Worm (Caenorhabditis elegans) whole organism, midembryonic: ENCODE results near the gene ifbp-1.

Source experiments
- T22C8.4 ChIP-seq: fragments of 200-800 bp; sonication (Bioruptor generic); IDR thresholded peaks from 2 replicates; pipeline ENCODE4 v1.3.6; 2022; ENCODE audit warnings: missing genetic modification characterization, missing compliant biosample characterization
- cog-1 ChIP-seq: sonication (generic microtip); optimal IDR thresholded peaks from 2 replicates; lab custom pipeline; 2016; ENCODE audit warnings: missing genetic modification characterization, missing compliant biosample characterization
- flt-1 ChIP-seq: fragments of 200-800 bp; sonication (Bioruptor generic); IDR thresholded peaks from 2 replicates; pipeline ENCODE4 v1.3.6; 2022; ENCODE audit warnings: missing genetic modification characterization, missing compliant biosample characterization
- klf-2 ChIP-seq: fragments of 200-800 bp; sonication (Bioruptor generic); conservative IDR thresholded peaks from 2 replicates; pipeline ENCODE4 v1.3.6; 2022; ENCODE audit warnings: missing genetic modification reagents, missing genetic modification characterization, missing compliant biosample characterization
- med-1 ChIP-seq: sonication (generic microtip); optimal IDR thresholded peaks from 2 replicates; lab custom pipeline; 2017; ENCODE audit warnings: missing genetic modification characterization, mild to moderate bottlenecking, missing compliant biosample characterization, antibody characterized with exemption, missing genetic modification reagents; ENCODE audit not compliant: insufficient read depth
- ref-1 ChIP-seq: fragments of 200-800 bp; sonication (Bioruptor generic); conservative IDR thresholded peaks from 2 replicates; pipeline ENCODE4 v1.3.6; 2022; ENCODE audit warnings: missing genetic modification reagents, missing genetic modification characterization, missing compliant biosample characterization
- tab-1 ChIP-seq: fragments of 200-800 bp; sonication (Bioruptor generic); IDR thresholded peaks from 2 replicates; pipeline ENCODE4 v1.3.6; 2022; ENCODE audit warnings: missing genetic modification characterization, missing compliant biosample characterization
- ztf-23 ChIP-seq: fragments of 200-800 bp; sonication (Bioruptor generic); IDR thresholded peaks from 2 replicates; pipeline ENCODE4 v1.3.6; 2022; ENCODE audit warnings: missing genetic modification reagents, missing genetic modification characterization, missing compliant biosample characterization
- ztf-29 ChIP-seq: fragments of 200-800 bp; sonication (Bioruptor generic); IDR thresholded peaks from 2 replicates; pipeline ENCODE4 v1.3.6; 2022; ENCODE audit warnings: missing genetic modification reagents, missing genetic modification characterization, missing compliant biosample characterization

Gene ifbp-1

ce11 chrV:13402524-13402923, 22.5 kb upstream of the ifbp-1 start:
- TF ChIP-seq ztf-23 (GFP tag; lab: Robert Waterston, UW) (no peak), cog-1 (tag; lab: Kevin White, UChicago) (no peak), ref-1 (GFP tag; lab: Robert Waterston, UW) (no peak), klf-2 (no peak), med-1 (GFP tag; lab: Kevin White, UChicago) (no peak), flt-1 (GFP tag; lab: Robert Waterston, UW) (no peak), ztf-29 (GFP tag; lab: Robert Waterston, UW) (no peak)

DNA sequence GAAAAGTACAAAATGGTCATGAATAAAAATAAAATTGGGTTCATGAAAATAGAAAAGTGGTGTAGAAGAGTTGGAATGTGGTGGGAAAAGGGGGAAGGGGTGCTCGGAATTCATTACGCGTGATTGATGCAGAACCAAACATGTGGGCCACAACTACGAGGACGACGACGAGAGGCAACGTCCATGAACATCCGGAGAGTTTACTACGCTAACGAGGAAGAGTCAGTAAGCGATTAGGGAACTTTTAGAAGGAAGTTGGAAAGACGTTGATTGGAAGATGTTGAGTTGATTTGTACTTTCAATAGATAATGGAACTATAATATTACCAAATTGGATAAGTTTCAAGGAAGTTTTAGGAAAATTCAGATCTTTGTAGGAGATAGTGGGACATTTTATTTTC, 21.6 kb upstream of the ifbp-1 start:
- TF ChIP-seq ztf-29 (GFP tag; lab: Robert Waterston, UW) (no peak), cog-1 (tag; lab: Kevin White, UChicago) (no peak), med-1 (GFP tag; lab: Kevin White, UChicago) (no peak), T22C8.4 (GFP tag; lab: Robert Waterston, UW) (no peak), klf-2 (no peak), flt-1 (GFP tag; lab: Robert Waterston, UW) (no peak), tab-1 (GFP tag; lab: Robert Waterston, UW) (no peak), ztf-23 (GFP tag; lab: Robert Waterston, UW) (no peak), ref-1 (GFP tag; lab: Robert Waterston, UW) (no peak)

ce11 chrV:13396426-13396825, 16.4 kb upstream of the ifbp-1 start:
- TF ChIP-seq tab-1 (GFP tag; lab: Robert Waterston, UW): no peak
- TF ChIP-seq ztf-23 (GFP tag; lab: Robert Waterston, UW): 0 out of 2 replicates have a peak, but pooled peaks have one; percentile 39
- no peak for TF ChIP-seq ref-1 (GFP tag; lab: Robert Waterston, UW)
- TF ChIP-seq T22C8.4 (GFP tag; lab: Robert Waterston, UW): no peak
- TF ChIP-seq klf-2: 0 out of 2 replicates have a peak, but pooled peaks have one; percentile 43
- TF ChIP-seq cog-1 (tag; lab: Kevin White, UChicago): peak; percentile 65
- TF ChIP-seq flt-1 (GFP tag; lab: Robert Waterston, UW): peak; percentile 71
- 0 out of 2 replicates have a peak, but pooled peaks have one; percentile 27 for TF ChIP-seq ztf-29 (GFP tag; lab: Robert Waterston, UW)
- TF ChIP-seq med-1 (GFP tag; lab: Kevin White, UChicago): no peak

ce11 chrV:13394968-13395367, 14.9 kb upstream of the ifbp-1 start:
- no peak for TF ChIP-seq klf-2
- TF ChIP-seq T22C8.4 (GFP tag; lab: Robert Waterston, UW): no peak
- TF ChIP-seq med-1 (GFP tag; lab: Kevin White, UChicago): no peak
- no peak for TF ChIP-seq tab-1 (GFP tag; lab: Robert Waterston, UW)
- TF ChIP-seq ztf-23 (GFP tag; lab: Robert Waterston, UW): 0 out of 2 replicates have a peak, but pooled peaks have one; percentile 12

DNA sequence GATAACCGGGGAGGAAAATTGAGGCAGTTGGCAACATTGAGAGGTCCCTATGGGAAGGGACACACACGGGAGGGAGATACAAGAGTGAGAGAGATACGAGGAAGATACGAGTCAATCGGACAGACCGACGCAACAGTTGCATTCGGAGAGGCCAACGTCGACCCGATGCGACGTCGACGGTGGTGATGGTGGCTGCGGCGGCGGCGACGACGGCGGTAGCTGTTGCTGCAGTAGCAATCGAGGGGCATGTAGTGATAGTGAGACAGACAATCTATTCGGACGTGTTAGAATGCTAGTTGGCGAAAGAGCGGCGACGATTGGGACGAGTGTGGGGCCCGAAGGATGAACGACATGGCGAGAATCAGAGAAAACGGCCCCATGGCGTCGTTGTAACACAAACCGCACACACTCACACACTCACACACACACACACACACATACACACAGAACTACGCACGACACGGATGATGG, 13.3 kb upstream of the ifbp-1 start:
- TF ChIP-seq ref-1 (GFP tag; lab: Robert Waterston, UW) (no peak), flt-1 (GFP tag; lab: Robert Waterston, UW) (peak; percentile 34; the same call in 1 of the 2 replicates)

- peak; percentile 15; the same call in 1 of the 2 replicates for TF ChIP-seq ztf-23 (GFP tag; lab: Robert Waterston, UW)
- TF ChIP-seq klf-2: no peak
Observed at ce11 chrV:13391378-13392258, 11.6 kb upstream of the ifbp-1 start, which contains the start of gene somi-1. Gene somi-1, minus strand, starts transcription at chrV:13391395.

ce11 chrV:13390936-13391335, 10.9 kb upstream of the ifbp-1 start:
- TF ChIP-seq ref-1 (GFP tag; lab: Robert Waterston, UW): no peak
- no peak for TF ChIP-seq med-1 (GFP tag; lab: Kevin White, UChicago)
- 0 out of 2 replicates have a peak, but pooled peaks have one; percentile 25 for TF ChIP-seq flt-1 (GFP tag; lab: Robert Waterston, UW)

ce11 chrV:13389454-13389853, 9.4 kb upstream of the ifbp-1 start:
- TF ChIP-seq T22C8.4 (GFP tag; lab: Robert Waterston, UW) (no peak), tab-1 (GFP tag; lab: Robert Waterston, UW) (no peak), med-1 (GFP tag; lab: Kevin White, UChicago) (no peak), ztf-29 (GFP tag; lab: Robert Waterston, UW) (no peak), ztf-23 (GFP tag; lab: Robert Waterston, UW) (no peak), klf-2 (no peak), cog-1 (tag; lab: Kevin White, UChicago) (no peak), ref-1 (GFP tag; lab: Robert Waterston, UW) (no peak), flt-1 (GFP tag; lab: Robert Waterston, UW) (no peak)

ce11 chrV:13388961-13389360, 8.9 kb upstream of the ifbp-1 start:
- TF ChIP-seq med-1 (GFP tag; lab: Kevin White, UChicago): no peak

ce11 chrV:13387472-13387871, 7.4 kb upstream of the ifbp-1 start:
- TF ChIP-seq tab-1 (GFP tag; lab: Robert Waterston, UW): no peak
- TF ChIP-seq klf-2: no peak
- TF ChIP-seq T22C8.4 (GFP tag; lab: Robert Waterston, UW): no peak
- TF ChIP-seq ztf-29 (GFP tag; lab: Robert Waterston, UW): no peak
- TF ChIP-seq flt-1 (GFP tag; lab: Robert Waterston, UW): no peak
- no peak for TF ChIP-seq med-1 (GFP tag; lab: Kevin White, UChicago)
